Fruit fly (Drosophila melanogaster) whole organism, embryonic: Measurements from ENCODE around the gene CG9360.

Source experiments
- Abd-B ChIP-seq: fragments of 200-800 bp; sonication (Bioruptor generic); optimal IDR thresholded peaks from 2 replicates; lab custom pipeline; 2018; ENCODE audit warnings: missing biosample characterization, mild to moderate bottlenecking, missing genetic modification characterization, moderate library complexity
- Atf-2 ChIP-seq: fragments of 200-800 bp; sonication (Bioruptor generic); optimal IDR thresholded peaks from 2 replicates; lab custom pipeline; 2016; ENCODE audit warnings: missing biosample characterization, missing genetic modification characterization
- CG10462 ChIP-seq: fragments of 200-800 bp; sonication (Bioruptor generic); optimal IDR thresholded peaks from 2 replicates; lab custom pipeline; 2016; ENCODE audit warnings: missing biosample characterization, missing genetic modification characterization
- CG12769 ChIP-seq: fragments of 200-800 bp; sonication (Bioruptor generic); optimal IDR thresholded peaks from 2 replicates; lab custom pipeline; 2019; ENCODE audit warnings: missing biosample characterization, mild to moderate bottlenecking, missing genetic modification characterization, moderate library complexity
- CG13775 ChIP-seq: fragments of 200-800 bp; sonication (Bioruptor generic); optimal IDR thresholded peaks from 3 replicates; lab custom pipeline; 2017; ENCODE audit warnings: missing biosample characterization, mild to moderate bottlenecking, missing genetic modification characterization
- CG16779 ChIP-seq: fragments of 200-800 bp; sonication (Bioruptor generic); IDR thresholded peaks from 2 replicates; pipeline ENCODE4 v1.3.6; 2022; ENCODE audit warnings: missing biosample characterization, missing genetic modification characterization
- CG17186 ChIP-seq: fragments of 200-800 bp; sonication (Bioruptor generic); optimal IDR thresholded peaks from 3 replicates; lab custom pipeline; 2017; ENCODE audit warnings: missing biosample characterization, missing genetic modification reagents, missing genetic modification characterization
- CG17829 ChIP-seq: fragments of 200-800 bp; optimal IDR thresholded peaks from 2 replicates; lab custom pipeline; 2019; ENCODE audit warnings: missing biosample characterization, mild to moderate bottlenecking, missing genetic modification characterization, moderate library complexity
- CG17912 ChIP-seq: fragments of 200-800 bp; sonication (Bioruptor generic); optimal IDR thresholded peaks from 2 replicates; lab custom pipeline; 2018; ENCODE audit warnings: missing biosample characterization, mild to moderate bottlenecking, missing genetic modification characterization
- CG18262 ChIP-seq: fragments of 200-800 bp; optimal IDR thresholded peaks from 3 replicates; lab custom pipeline; 2019; ENCODE audit warnings: missing biosample characterization, mild to moderate bottlenecking, missing genetic modification characterization, moderate library complexity
- CG18599 ChIP-seq: fragments of 200-800 bp; sonication (Bioruptor generic); optimal IDR thresholded peaks from 3 replicates; lab custom pipeline; 2017; ENCODE audit warnings: missing biosample characterization, missing genetic modification characterization, mild to moderate bottlenecking, moderate library complexity, missing genetic modification reagents
- CG2120 ChIP-seq: fragments of 200-800 bp; sonication (Bioruptor generic); optimal IDR thresholded peaks from 3 replicates; lab custom pipeline; 2016; ENCODE audit warnings: missing biosample characterization, missing genetic modification characterization
- CG31441 ChIP-seq: fragments of 200-800 bp; sonication (Bioruptor generic); IDR thresholded peaks from 2 replicates; pipeline ENCODE4 v1.3.6; 2022; ENCODE audit warnings: missing biosample characterization, missing genetic modification characterization
- CG3163 ChIP-seq: fragments of 200-800 bp; sonication (Bioruptor generic); optimal IDR thresholded peaks from 3 replicates; lab custom pipeline; 2016; ENCODE audit warnings: missing biosample characterization, missing genetic modification characterization
- CG32532 ChIP-seq: fragments of 200-800 bp; sonication (Bioruptor generic); IDR thresholded peaks from 2 replicates; pipeline ENCODE4 v1.3.6; 2022; ENCODE audit warnings: missing biosample characterization, missing genetic modification characterization
- CG32772 ChIP-seq: fragments of 200-800 bp; sonication (Bioruptor generic); IDR thresholded peaks from 2 replicates; pipeline ENCODE4 v1.3.6; 2022; ENCODE audit warnings: missing biosample characterization, missing genetic modification characterization
- CG4730 ChIP-seq: fragments of 200-800 bp; sonication (Bioruptor generic); IDR thresholded peaks from 2 replicates; pipeline ENCODE4 v1.3.6; 2022; ENCODE audit warnings: missing biosample characterization, missing genetic modification characterization
- CG6683 ChIP-seq: fragments of 200-800 bp; sonication (Bioruptor generic); optimal IDR thresholded peaks from 2 replicates; lab custom pipeline; 2017; ENCODE audit warnings: missing biosample characterization, mild to moderate bottlenecking, missing genetic modification characterization, missing genetic modification reagents
- CG6813 ChIP-seq: fragments of 200-800 bp; sonication (Bioruptor generic); optimal IDR thresholded peaks from 2 replicates; lab custom pipeline; 2017; ENCODE audit warnings: missing biosample characterization, missing genetic modification characterization, mild to moderate bottlenecking, moderate library complexity, missing genetic modification reagents
- CG8089 ChIP-seq: fragments of 200-800 bp; sonication (Bioruptor generic); optimal IDR thresholded peaks from 3 replicates; lab custom pipeline; 2016; ENCODE audit warnings: missing biosample characterization, missing genetic modification characterization
- CG8290 ChIP-seq, 3 experiments: fragments of 200-800 bp; sonication (Bioruptor generic); optimal IDR thresholded peaks; 2 replicates each; lab custom pipeline; 2016 to 2019; ENCODE audit warnings: missing biosample characterization in 3 of 3, missing genetic modification characterization in 3 of 3, mild to moderate bottlenecking in 2 of 3, moderate library complexity in 1 of 3
- D19B ChIP-seq: fragments of 200-800 bp; sonication (Bioruptor generic); optimal IDR thresholded peaks from 2 replicates; lab custom pipeline; 2017; ENCODE audit warnings: missing biosample characterization, mild to moderate bottlenecking, missing genetic modification characterization
- Dad ChIP-seq: fragments of 200-800 bp; sonication (Bioruptor generic); optimal IDR thresholded peaks from 3 replicates; lab custom pipeline; 2016; ENCODE audit warnings: missing biosample characterization, missing genetic modification characterization
- Dfd ChIP-seq, 2 experiments: fragments of >200 bp; optimal IDR thresholded peaks; 2 replicates each; lab custom pipeline; 2017; ENCODE audit warnings: missing biosample characterization in 2 of 2, missing genetic modification characterization in 2 of 2
- H15 ChIP-seq: fragments of 200-800 bp; sonication (Bioruptor generic); IDR thresholded peaks from 3 replicates; pipeline ENCODE4 v1.3.6; 2022; ENCODE audit warnings: missing biosample characterization, missing genetic modification characterization
- Hmr ChIP-seq: fragments of 200-800 bp; sonication (Bioruptor generic); optimal IDR thresholded peaks from 3 replicates; lab custom pipeline; 2017; ENCODE audit warnings: mild to moderate bottlenecking, missing biosample characterization, missing genetic modification reagents, missing genetic modification characterization
- Hr78 ChIP-seq, 2 experiments: fragments of 200-800 bp in 1 of 2; fragments of >200 bp in 1 of 2; sonication (Bioruptor generic) in 1 of 2; optimal IDR thresholded peaks; 2 replicates each; lab custom pipeline; 2017 to 2019; ENCODE audit warnings: missing biosample characterization in 2 of 2, missing genetic modification characterization in 2 of 2, mild to moderate bottlenecking in 1 of 2, moderate library complexity in 1 of 2
- MESR4 ChIP-seq: fragments of 200-800 bp; sonication (Bioruptor generic); optimal IDR thresholded peaks from 2 replicates; lab custom pipeline; 2018; ENCODE audit warnings: missing biosample characterization, mild to moderate bottlenecking, missing genetic modification characterization, moderate library complexity
- Mrtf ChIP-seq: fragments of 200-800 bp; sonication (Bioruptor generic); IDR thresholded peaks from 3 replicates; pipeline ENCODE4 v1.3.6; 2022; ENCODE audit warnings: missing biosample characterization, missing genetic modification characterization
- NK7.1 ChIP-seq: fragments of 200-800 bp; sonication (Bioruptor generic); optimal IDR thresholded peaks from 3 replicates; lab custom pipeline; 2016; ENCODE audit warnings: missing biosample characterization, missing genetic modification characterization
- Usf ChIP-seq: fragments of 200-800 bp; sonication (Bioruptor generic); optimal IDR thresholded peaks from 2 replicates; lab custom pipeline; 2017; ENCODE audit warnings: missing genotype, missing biosample characterization, missing genetic modification characterization
- al ChIP-seq: fragments of 200-800 bp; sonication (Bioruptor generic); IDR thresholded peaks from 2 replicates; pipeline ENCODE4 v1.3.6; 2022; ENCODE audit warnings: missing biosample characterization, missing genetic modification characterization
- chn ChIP-seq: fragments of 200-800 bp; sonication (Bioruptor generic); optimal IDR thresholded peaks from 2 replicates; lab custom pipeline; 2016; ENCODE audit warnings: missing biosample characterization, missing genetic modification characterization
- dan ChIP-seq: fragments of 200-800 bp; sonication (Bioruptor generic); IDR thresholded peaks from 2 replicates; pipeline ENCODE4 v1.3.6; 2022; ENCODE audit warnings: missing biosample characterization, missing genetic modification characterization
- dm ChIP-seq: fragments of 200-800 bp; sonication (Bioruptor generic); optimal IDR thresholded peaks from 3 replicates; lab custom pipeline; 2016; ENCODE audit warnings: missing biosample characterization, missing genetic modification characterization
- emc ChIP-seq: fragments of 200-800 bp; sonication (Bioruptor generic); optimal IDR thresholded peaks from 2 replicates; lab custom pipeline; 2016; ENCODE audit warnings: missing biosample characterization, missing genetic modification characterization
- eyg ChIP-seq: fragments of 200-800 bp; sonication (Bioruptor generic); optimal IDR thresholded peaks from 3 replicates; lab custom pipeline; 2016; ENCODE audit warnings: missing biosample characterization, missing genetic modification characterization
- gcm ChIP-seq: fragments of 200-800 bp; sonication (Bioruptor generic); optimal IDR thresholded peaks from 2 replicates; lab custom pipeline; 2019; ENCODE audit warnings: missing biosample characterization, mild to moderate bottlenecking, missing genetic modification characterization, moderate library complexity
- inv ChIP-seq: fragments of 200-800 bp; sonication (Bioruptor generic); IDR thresholded peaks from 2 replicates; pipeline ENCODE4 v1.3.6; 2022; ENCODE audit warnings: missing biosample characterization, missing genetic modification characterization; ENCODE audit not compliant: partially characterized antibody
- kni ChIP-seq: fragments of 200-800 bp; sonication (Bioruptor generic); optimal IDR thresholded peaks from 3 replicates; lab custom pipeline; 2017; ENCODE audit warnings: mild to moderate bottlenecking, missing biosample characterization, missing genetic modification reagents, missing genetic modification characterization
- lab ChIP-seq: fragments of 200-800 bp; sonication (Bioruptor generic); optimal IDR thresholded peaks from 3 replicates; lab custom pipeline; 2017; ENCODE audit warnings: missing biosample characterization, missing genetic modification characterization, mild to moderate bottlenecking, moderate library complexity, missing genetic modification reagents
- luna ChIP-seq: fragments of 200-800 bp; sonication (Bioruptor generic); optimal IDR thresholded peaks from 2 replicates; lab custom pipeline; 2016; ENCODE audit warnings: missing biosample characterization, missing genetic modification characterization
- nerfin-2 ChIP-seq: fragments of 200-800 bp; sonication (Bioruptor generic); IDR thresholded peaks from 2 replicates; pipeline ENCODE4 v1.3.6; 2022; ENCODE audit warnings: missing biosample characterization, missing genetic modification characterization; ENCODE audit not compliant: partially characterized antibody
- nmo ChIP-seq: fragments of 200-800 bp; sonication (Bioruptor generic); optimal IDR thresholded peaks from 2 replicates; lab custom pipeline; 2018; ENCODE audit warnings: missing biosample characterization, mild to moderate bottlenecking, missing genetic modification characterization, moderate library complexity
- seq ChIP-seq: fragments of 200-800 bp; sonication (Bioruptor generic); IDR thresholded peaks from 2 replicates; pipeline ENCODE4 v1.3.6; 2022; ENCODE audit warnings: missing biosample characterization, missing genetic modification characterization
- sim ChIP-seq: fragments of 200-800 bp; sonication (Bioruptor generic); IDR thresholded peaks from 2 replicates; pipeline ENCODE4 v1.3.6; 2022; ENCODE audit warnings: missing biosample characterization, missing genetic modification characterization
- tap ChIP-seq: fragments of 200-800 bp; optimal IDR thresholded peaks from 3 replicates; lab custom pipeline; 2019; ENCODE audit warnings: missing biosample characterization, mild to moderate bottlenecking, missing genetic modification characterization, moderate library complexity
- unc-4 ChIP-seq: fragments of 200-800 bp; sonication (Bioruptor generic); IDR thresholded peaks from 2 replicates; pipeline ENCODE4 v1.3.6; 2022; ENCODE audit warnings: missing biosample characterization, missing genetic modification characterization; ENCODE audit not compliant: partially characterized antibody

CG9360 gene

dm6 chrX:11788187-11788870, 23.9 kb upstream of the CG9360 start (continued):
- TF ChIP-seq CG17186 (GFP tag; lab: Kevin White, UChicago), result no peak
- TF ChIP-seq CG32532, result peak; percentile 75
- TF ChIP-seq CG6813, result no peak
- TF ChIP-seq Dad (GFP tag; lab: Kevin White, UChicago), result peak; percentile 42
- TF ChIP-seq H15 (GFP tag; lab: Robert Waterston, UW), result peak; percentile 63; the same call in 1 of the 3 replicates
- TF ChIP-seq CG13775 (GFP tag; lab: Kevin White, UChicago), result peak; percentile 52
- peak; percentile 71 for TF ChIP-seq nmo (GFP tag; lab: Kevin White, UChicago)
- peak; percentile 63; the same call in 1 of the 2 replicates for TF ChIP-seq seq (GFP tag; lab: Robert Waterston, UW)
- no peak for TF ChIP-seq unc-4
- TF ChIP-seq CG12769, result peak; percentile 60
- peak; percentile 63 for TF ChIP-seq tap (tag; lab: Kevin White, UChicago)
- peak; percentile 81 for TF ChIP-seq lab (GFP tag; lab: Kevin White, UChicago)
- peak; percentile 52 for TF ChIP-seq chn (GFP tag; lab: Kevin White, UChicago)
- TF ChIP-seq Atf-2, result peak; percentile 42
- no peak for TF ChIP-seq dm (GFP tag; lab: Kevin White, UChicago)
- TF ChIP-seq CG8290 (GFP tag; optimal IDR thresholded peaks at IDR 0.05; lab: Kevin White, UChicago), result no peak
- TF ChIP-seq CG8290 (tag; optimal IDR thresholded peaks at IDR 0.05; lab: Kevin White, UChicago), result peak in 1 of 2 experiments; percentile 55
- TF ChIP-seq nerfin-2 (GFP tag; lab: Robert Waterston, UW), result no peak
- TF ChIP-seq CG18262, result peak; percentile 66
- TF ChIP-seq CG31441, result peak; percentile 78
- 0 out of 3 replicates have a peak, but pooled peaks have one; percentile 34 for TF ChIP-seq Mrtf
- peak; percentile 74 for TF ChIP-seq CG2120 (GFP tag; lab: Kevin White, UChicago)
- TF ChIP-seq D19B, result no peak
- TF ChIP-seq Abd-B (GFP tag; lab: Kevin White, UChicago), result peak; percentile 34
- peak; percentile 16 for TF ChIP-seq CG6683 (GFP tag; lab: Kevin White, UChicago)
- peak; percentile 10 for TF ChIP-seq NK7.1 (GFP tag; lab: Kevin White, UChicago)
- 0 out of 2 replicates have a peak, but pooled peaks have one; percentile 28 for TF ChIP-seq al
- TF ChIP-seq Hr78 (GFP tag; optimal IDR thresholded peaks at IDR 0.05; lab: Kevin White, UChicago), result peak in 1 of 2 experiments; percentile 3
- TF ChIP-seq CG4730 (GFP tag; lab: Robert Waterston, UW), result peak; percentile 50; the same call in 1 of the 2 replicates
- TF ChIP-seq Hmr, result peak; percentile 78
- no peak for TF ChIP-seq CG3163 (GFP tag; lab: Kevin White, UChicago)
- 0 out of 2 replicates have a peak, but pooled peaks have one; percentile 31 for TF ChIP-seq sim (GFP tag; lab: Robert Waterston, UW)
- TF ChIP-seq Dfd (GFP tag; optimal IDR thresholded peaks at IDR 0.05; lab: Kevin White, UChicago), result no peak
- TF ChIP-seq luna (GFP tag; lab: Kevin White, UChicago), result no peak
- TF ChIP-seq CG17829 (tag; lab: Kevin White, UChicago), result peak; percentile 63
- TF ChIP-seq MESR4 (GFP tag; lab: Kevin White, UChicago), result no peak
- peak; percentile 79 for TF ChIP-seq CG18599 (GFP tag; lab: Kevin White, UChicago)
- no peak for TF ChIP-seq CG17912 (GFP tag; lab: Kevin White, UChicago)
- TF ChIP-seq Usf (GFP tag; lab: Kevin White, UChicago), result no peak
- peak; percentile 22 for TF ChIP-seq CG8089 (GFP tag; lab: Kevin White, UChicago)
- peak; percentile 66 for TF ChIP-seq CG32772 (GFP tag; lab: Robert Waterston, UW)
- no peak for TF ChIP-seq eyg (GFP tag; lab: Kevin White, UChicago)
- TF ChIP-seq CG16779 (GFP tag; lab: Robert Waterston, UW), result no peak
- TF ChIP-seq CG10462 (GFP tag; lab: Kevin White, UChicago), result peak; percentile 47
- no peak for TF ChIP-seq kni (GFP tag; lab: Kevin White, UChicago)
- no peak for TF ChIP-seq inv (GFP tag; lab: Robert Waterston, UW)
- peak; percentile 65 for TF ChIP-seq gcm (GFP tag; lab: Kevin White, UChicago)
- TF ChIP-seq dan (GFP tag; lab: Robert Waterston, UW), result 0 out of 2 replicates have a peak, but pooled peaks have one; percentile 25
- no peak for TF ChIP-seq emc (GFP tag; lab: Kevin White, UChicago)
